Fruit fly (Drosophila melanogaster) whole organism, embryonic: ENCODE data around the gene Pgant35A.
A peak's percentile ranks its signal among the peaks of the same experiment; 100 is the strongest.

Source experiments
- Asciz ChIP-seq: fragments of 200-800 bp; sonication (Bioruptor generic); optimal IDR thresholded peaks from 2 replicates; lab custom pipeline; 2017; ENCODE audit warnings: missing biosample characterization, mild to moderate bottlenecking, missing genetic modification characterization, missing genetic modification reagents
- Atf6 ChIP-seq: fragments of 200-800 bp; sonication (Bioruptor generic); IDR thresholded peaks from 2 replicates; pipeline ENCODE4 v1.3.6; 2022; ENCODE audit warnings: missing biosample characterization, missing genetic modification characterization
- CG10979 ChIP-seq: fragments of 200-800 bp; sonication (Bioruptor generic); optimal IDR thresholded peaks from 2 replicates; lab custom pipeline; 2018; ENCODE audit warnings: missing biosample characterization, mild to moderate bottlenecking, missing genetic modification characterization, moderate library complexity
- CG11560 ChIP-seq: fragments of 200-800 bp; sonication (Bioruptor generic); IDR thresholded peaks from 3 replicates; pipeline ENCODE4 v1.3.6; 2022; ENCODE audit warnings: missing biosample characterization, missing genetic modification characterization
- CG12769 ChIP-seq: fragments of 200-800 bp; sonication (Bioruptor generic); optimal IDR thresholded peaks from 2 replicates; lab custom pipeline; 2019; ENCODE audit warnings: missing biosample characterization, mild to moderate bottlenecking, missing genetic modification characterization, moderate library complexity
- CG13775 ChIP-seq: fragments of 200-800 bp; sonication (Bioruptor generic); optimal IDR thresholded peaks from 3 replicates; lab custom pipeline; 2017; ENCODE audit warnings: missing biosample characterization, mild to moderate bottlenecking, missing genetic modification characterization
- CG15011 ChIP-seq: fragments of 200-800 bp; sonication (Bioruptor generic); optimal IDR thresholded peaks from 3 replicates; lab custom pipeline; 2018; ENCODE audit warnings: missing biosample characterization, mild to moderate bottlenecking, missing genetic modification characterization
- CG15514 ChIP-seq: fragments of 200-800 bp; sonication (Bioruptor generic); optimal IDR thresholded peaks from 3 replicates; lab custom pipeline; 2017; ENCODE audit warnings: missing biosample characterization, missing genetic modification characterization, mild to moderate bottlenecking, moderate library complexity, missing genetic modification reagents
- CG15696 ChIP-seq: fragments of 200-800 bp; sonication (Bioruptor generic); optimal IDR thresholded peaks from 2 replicates; lab custom pipeline; 2019; ENCODE audit warnings: missing biosample characterization, mild to moderate bottlenecking, missing genetic modification characterization, moderate library complexity
- CG33213 ChIP-seq: fragments of 200-800 bp; sonication (Bioruptor generic); optimal IDR thresholded peaks from 3 replicates; lab custom pipeline; 2016; ENCODE audit warnings: missing biosample characterization, missing genetic modification characterization
- CG33557 ChIP-seq: fragments of 200-800 bp; sonication (Bioruptor generic); optimal IDR thresholded peaks from 2 replicates; lab custom pipeline; 2019; ENCODE audit warnings: missing biosample characterization, mild to moderate bottlenecking, missing genetic modification characterization, moderate library complexity
- CG3838 ChIP-seq: fragments of 200-800 bp; sonication (Bioruptor generic); optimal IDR thresholded peaks from 3 replicates; lab custom pipeline; 2016; ENCODE audit warnings: missing biosample characterization, missing genetic modification characterization
- CG3995 ChIP-seq: fragments of 200-800 bp; sonication (Bioruptor generic); optimal IDR thresholded peaks from 3 replicates; lab custom pipeline; 2016; ENCODE audit warnings: missing biosample characterization, missing genetic modification characterization
- CG4424 ChIP-seq: fragments of 200-800 bp; sonication (Bioruptor generic); optimal IDR thresholded peaks from 3 replicates; lab custom pipeline; 2016; ENCODE audit warnings: missing biosample characterization, missing genetic modification characterization
- CG5245 ChIP-seq: fragments of 200-800 bp; sonication (Bioruptor generic); optimal IDR thresholded peaks from 3 replicates; lab custom pipeline; 2016; ENCODE audit warnings: missing biosample characterization, missing genetic modification characterization
- CG6254 ChIP-seq: fragments of 200-800 bp; sonication (Bioruptor generic); optimal IDR thresholded peaks from 3 replicates; lab custom pipeline; 2017; ENCODE audit warnings: mild to moderate bottlenecking, missing biosample characterization, missing genetic modification reagents, missing genetic modification characterization
- CG7271 ChIP-seq: fragments of 200-800 bp; sonication (Bioruptor generic); optimal IDR thresholded peaks from 2 replicates; lab custom pipeline; 2018; ENCODE audit warnings: missing biosample characterization, mild to moderate bottlenecking, missing genetic modification characterization, moderate library complexity
- CG7963 ChIP-seq: fragments of 200-800 bp; sonication (Bioruptor generic); IDR thresholded peaks from 3 replicates; pipeline ENCODE4 v1.3.6; 2022; ENCODE audit warnings: missing biosample characterization, missing genetic modification characterization; ENCODE audit not compliant: partially characterized antibody
- CG9817 ChIP-seq: fragments of 200-800 bp; sonication (Bioruptor generic); optimal IDR thresholded peaks from 2 replicates; lab custom pipeline; 2018; ENCODE audit warnings: missing biosample characterization, mild to moderate bottlenecking, missing genetic modification characterization, moderate library complexity
- CG9932 ChIP-seq: fragments of 200-800 bp; sonication (Bioruptor generic); IDR thresholded peaks from 2 replicates; pipeline ENCODE4 v1.3.6; 2022; ENCODE audit warnings: missing biosample characterization, missing genetic modification characterization
- CHES-1-like ChIP-seq: fragments of 200-800 bp; sonication (Bioruptor generic); optimal IDR thresholded peaks from 2 replicates; lab custom pipeline; 2016; ENCODE audit warnings: missing biosample characterization, missing genetic modification characterization
- Camta ChIP-seq: fragments of 200-800 bp; sonication (Bioruptor generic); optimal IDR thresholded peaks from 2 replicates; lab custom pipeline; 2016; ENCODE audit warnings: missing biosample characterization, missing genetic modification characterization
- CoRest ChIP-seq: fragments of 200-800 bp; sonication (Bioruptor generic); optimal IDR thresholded peaks from 3 replicates; lab custom pipeline; 2018; ENCODE audit warnings: missing biosample characterization, mild to moderate bottlenecking, missing genetic modification characterization, moderate library complexity
- D19A ChIP-seq: fragments of 200-800 bp; optimal IDR thresholded peaks from 3 replicates; lab custom pipeline; 2019; ENCODE audit warnings: missing biosample characterization, mild to moderate bottlenecking, missing genetic modification characterization, moderate library complexity
- D19B ChIP-seq: fragments of 200-800 bp; sonication (Bioruptor generic); optimal IDR thresholded peaks from 2 replicates; lab custom pipeline; 2017; ENCODE audit warnings: missing biosample characterization, mild to moderate bottlenecking, missing genetic modification characterization
- HLH4C ChIP-seq: fragments of 200-800 bp; sonication (Bioruptor generic); IDR thresholded peaks from 3 replicates; pipeline ENCODE4 v1.3.6; 2022; ENCODE audit warnings: missing biosample characterization, missing genetic modification characterization; ENCODE audit not compliant: partially characterized antibody
- HLH54F ChIP-seq: fragments of 200-800 bp; sonication (Bioruptor generic); optimal IDR thresholded peaks from 3 replicates; lab custom pipeline; 2016; ENCODE audit warnings: missing biosample characterization, missing genetic modification characterization
- HLHmδ ChIP-seq: fragments of 200-800 bp; sonication (Bioruptor generic); optimal IDR thresholded peaks from 2 replicates; lab custom pipeline; 2018; ENCODE audit warnings: missing biosample characterization, mild to moderate bottlenecking, missing genetic modification characterization, moderate library complexity
- HmgZ ChIP-seq: fragments of 200-800 bp; sonication (Bioruptor generic); optimal IDR thresholded peaks from 2 replicates; lab custom pipeline; 2018; ENCODE audit warnings: missing biosample characterization, mild to moderate bottlenecking, missing genetic modification characterization
- Hr78 ChIP-seq, 2 experiments: fragments of 200-800 bp in 1 of 2; fragments of >200 bp in 1 of 2; sonication (Bioruptor generic) in 1 of 2; optimal IDR thresholded peaks; 2 replicates each; lab custom pipeline; 2017 to 2019; ENCODE audit warnings: missing biosample characterization in 2 of 2, missing genetic modification characterization in 2 of 2, mild to moderate bottlenecking in 1 of 2, moderate library complexity in 1 of 2
- NfI ChIP-seq: fragments of 200-800 bp; sonication (Bioruptor generic); optimal IDR thresholded peaks from 3 replicates; lab custom pipeline; 2018; ENCODE audit warnings: missing biosample characterization, mild to moderate bottlenecking, missing genetic modification characterization, moderate library complexity
- Oli ChIP-seq: fragments of 200-800 bp; sonication (Bioruptor generic); optimal IDR thresholded peaks from 2 replicates; lab custom pipeline; 2018; ENCODE audit warnings: missing biosample characterization, mild to moderate bottlenecking, missing genetic modification characterization, moderate library complexity
- Pdp1 ChIP-seq, 2 experiments: fragments of 200-800 bp; sonication (Bioruptor generic); optimal IDR thresholded peaks; 3 replicates each; lab custom pipeline; 2016; ENCODE audit warnings: missing biosample characterization in 2 of 2, missing genetic modification characterization in 2 of 2, mild to moderate bottlenecking in 1 of 2, moderate library complexity in 1 of 2
- Trl ChIP-seq, 3 experiments: fragments of >200 bp in 2 of 3; fragments of 200-800 bp in 1 of 3; sonication (Bioruptor generic) in 1 of 3; optimal IDR thresholded peaks; 2 replicates in 1 of 3; 3 replicates in 2 of 3; lab custom pipeline; 2016 to 2017; ENCODE audit warnings: missing biosample characterization in 1 of 3, missing genetic modification characterization in 1 of 3
- al ChIP-seq: fragments of 200-800 bp; sonication (Bioruptor generic); IDR thresholded peaks from 2 replicates; pipeline ENCODE4 v1.3.6; 2022; ENCODE audit warnings: missing biosample characterization, missing genetic modification characterization
- aop ChIP-seq: fragments of 200-800 bp; sonication (Bioruptor generic); IDR thresholded peaks from 2 replicates; pipeline ENCODE4 v1.3.6; 2022; ENCODE audit warnings: missing biosample characterization, missing genetic modification characterization
- az2 ChIP-seq: fragments of 200-800 bp; sonication (Bioruptor generic); optimal IDR thresholded peaks from 3 replicates; lab custom pipeline; 2016; ENCODE audit warnings: missing biosample characterization, missing genetic modification characterization
- bowl ChIP-seq: fragments of 200-800 bp; sonication (Bioruptor generic); IDR thresholded peaks from 2 replicates; pipeline ENCODE4 v1.3.6; 2022; ENCODE audit warnings: missing biosample characterization, missing genetic modification characterization
- btn ChIP-seq: fragments of 200-800 bp; sonication (Bioruptor generic); optimal IDR thresholded peaks from 2 replicates; lab custom pipeline; 2016; ENCODE audit warnings: missing biosample characterization, missing genetic modification characterization
- croc ChIP-seq: fragments of 200-800 bp; sonication (Bioruptor generic); conservative IDR thresholded peaks from 3 replicates; pipeline ENCODE4 v1.3.6; 2022; ENCODE audit warnings: missing biosample characterization, missing genetic modification characterization
- dm ChIP-seq: fragments of 200-800 bp; sonication (Bioruptor generic); optimal IDR thresholded peaks from 3 replicates; lab custom pipeline; 2016; ENCODE audit warnings: missing biosample characterization, missing genetic modification characterization
- esg ChIP-seq: fragments of 200-800 bp; sonication (Bioruptor generic); conservative IDR thresholded peaks from 2 replicates; pipeline ENCODE4 v1.3.6; 2022; ENCODE audit warnings: missing biosample characterization, missing genetic modification characterization
- gfzf ChIP-seq: fragments of 200-800 bp; sonication (Bioruptor generic); optimal IDR thresholded peaks from 2 replicates; lab custom pipeline; 2016; ENCODE audit warnings: missing biosample characterization, mild to moderate bottlenecking, missing genetic modification characterization, moderate library complexity
- hb ChIP-seq: fragments of 200-800 bp; sonication (Bioruptor generic); IDR thresholded peaks from 3 replicates; pipeline ENCODE4 v1.3.6; 2022; ENCODE audit warnings: missing biosample characterization, missing genetic modification characterization; ENCODE audit not compliant: partially characterized antibody
- pho ChIP-seq: fragments of 200-800 bp; sonication (Bioruptor generic); optimal IDR thresholded peaks from 2 replicates; lab custom pipeline; 2016; ENCODE audit warnings: missing biosample characterization, missing genetic modification characterization
- sisA ChIP-seq: fragments of 200-800 bp; sonication (Bioruptor generic); IDR thresholded peaks from 2 replicates; pipeline ENCODE4 v1.3.6; 2022; ENCODE audit warnings: missing biosample characterization, missing genetic modification characterization
- sr ChIP-seq: fragments of 200-800 bp; sonication (Bioruptor generic); IDR thresholded peaks from 3 replicates; pipeline ENCODE4 v1.3.6; 2022; ENCODE audit warnings: missing biosample characterization, missing genetic modification characterization
- tin ChIP-seq: fragments of 200-800 bp; sonication (Bioruptor generic); optimal IDR thresholded peaks from 3 replicates; lab custom pipeline; 2016; ENCODE audit warnings: missing biosample characterization, missing genetic modification characterization
- trem ChIP-seq: fragments of 200-800 bp; optimal IDR thresholded peaks from 3 replicates; lab custom pipeline; 2019; ENCODE audit warnings: missing biosample characterization, mild to moderate bottlenecking, missing genetic modification characterization, moderate library complexity

Pgant35A gene

dm6 chr2L:14372254-14372717 is 13.2 kb downstream of the Pgant35A start (continued):
- TF ChIP-seq btn (GFP tag; lab: Kevin White, UChicago) (no peak), HLHmδ (GFP tag; lab: Kevin White, UChicago) (no peak), CoRest (tag; lab: Kevin White, UChicago) (peak; percentile 90), Pdp1 (GFP tag; optimal IDR thresholded peaks at IDR 0.05; lab: Kevin White, UChicago) (peak; percentile 22 to 63), az2 (GFP tag; lab: Kevin White, UChicago) (peak; percentile 79), CG15514 (GFP tag; lab: Kevin White, UChicago) (peak; percentile 2), Trl (optimal IDR thresholded peaks at IDR 0.05; lab: Kevin White, UChicago) (no peak), Trl (GFP tag; optimal IDR thresholded peaks at IDR 0.05; lab: Kevin White, UChicago) (no peak), al (GFP tag; lab: Robert Waterston, UW) (peak; percentile 84), D19B (GFP tag; lab: Kevin White, UChicago) (peak; percentile 11), CG7963 (GFP tag; lab: Robert Waterston, UW) (no peak), HLH54F (GFP tag; lab: Kevin White, UChicago) (peak; percentile 47), sisA (peak; percentile 67), trem (tag; lab: Kevin White, UChicago) (no peak), CG6254 (GFP tag; lab: Kevin White, UChicago) (no peak), tin (GFP tag; lab: Kevin White, UChicago) (no peak), CG5245 (GFP tag; lab: Kevin White, UChicago) (no peak), esg (peak; percentile 84), bowl (GFP tag; lab: Robert Waterston, UW) (peak; percentile 27; the same call in 1 of the 2 replicates), Asciz (peak; percentile 6), CG11560 (peak; percentile 50; the same call in 1 of the 3 replicates), Oli (tag; lab: Kevin White, UChicago) (peak; percentile 88), CG7271 (tag; lab: Kevin White, UChicago) (no peak), CG15696 (tag; lab: Kevin White, UChicago) (no peak), CG4424 (GFP tag; lab: Kevin White, UChicago) (no peak), CG33213 (GFP tag; lab: Kevin White, UChicago) (no peak), Camta (GFP tag; lab: Kevin White, UChicago) (peak; percentile 38), HLH4C (no peak), CG9932 (GFP tag; lab: Robert Waterston, UW) (peak; percentile 88), sr (no peak), NfI (peak; percentile 41), CG10979 (tag; lab: Kevin White, UChicago) (no peak), D19A (tag; lab: Kevin White, UChicago) (peak; percentile 77), dm (GFP tag; lab: Kevin White, UChicago) (peak; percentile 45), croc (GFP tag; lab: Robert Waterston, UW) (no peak), HmgZ (peak; percentile 55), CG12769 (peak; percentile 85), hb (GFP tag; lab: Robert Waterston, UW) (no peak), Atf6 (GFP tag; lab: Robert Waterston, UW) (peak; percentile 68; the same call in 1 of the 2 replicates), CG15011 (no peak), aop (GFP tag; lab: Robert Waterston, UW) (no peak), CG3995 (GFP tag; lab: Kevin White, UChicago) (no peak), CG33557 (no peak), pho (peak; percentile 35), CG3838 (GFP tag; lab: Kevin White, UChicago) (peak; percentile 35), Hr78 (GFP tag; optimal IDR thresholded peaks at IDR 0.05; lab: Kevin White, UChicago) (peak in 1 of 2 experiments; percentile 28), CG13775 (peak; percentile 66), gfzf (GFP tag; lab: Kevin White, UChicago) (no peak), CG9817 (peak; percentile 68), CHES-1-like (peak; percentile 77)
